Fruit fly (Drosophila melanogaster) Kc167 (cell line): ENCODE data around the gene AOX1.

Experiments used
- h ChIP-seq: fragments of >200 bp; optimal IDR thresholded peaks from 3 replicates; lab custom pipeline; 2018; ENCODE audit warnings: missing external identifiers
- psq ChIP-seq: fragments of >200 bp; optimal IDR thresholded peaks from 2 replicates; lab custom pipeline; 2017; ENCODE audit warnings: missing external identifiers

- TF ChIP-seq h (lab: Kevin White, UChicago) = no peak
- no peak for TF ChIP-seq psq (lab: Kevin White, UChicago)
Measured at dm6 chr3R:15536918-15537716, at the start of gene AOX1.
